Worm (Caenorhabditis elegans): ENCODE results near the gene F57B9.8.

Gene F57B9.8

ce11 chrIII:6955766-6956165, 20.6 kb upstream of the F57B9.8 start:
- no peak for TF ChIP-seq ets-7 (tag; optimal IDR thresholded peaks at IDR 0.05)
- TF ChIP-seq hmg-4 (GFP tag; optimal IDR thresholded peaks at IDR 0.05): no peak
- TF ChIP-seq ama-1 (optimal IDR thresholded peaks at IDR 0.05): no peak
- TF ChIP-seq sea-1 (GFP tag; conservative IDR thresholded peaks at IDR 0.05): no peak
- no peak for TF ChIP-seq ceh-36 (tag; optimal IDR thresholded peaks at IDR 0.05)
- TF ChIP-seq pes-1 (GFP tag; IDR thresholded peaks at IDR 0.05): no peak
- no peak for TF ChIP-seq hnd-1 (tag; optimal IDR thresholded peaks at IDR 0.05)
- TF ChIP-seq tbx-37 (GFP tag; conservative IDR thresholded peaks at IDR 0.05): no peak
- TF ChIP-seq B0310.2 (tag; optimal IDR thresholded peaks at IDR 0.05): no peak
- no peak for TF ChIP-seq hmbx-1 (tag; optimal IDR thresholded peaks at IDR 0.05)
- TF ChIP-seq flt-1 (GFP tag; IDR thresholded peaks at IDR 0.05): no peak
- TF ChIP-seq tra-4 (tag; optimal IDR thresholded peaks at IDR 0.05): no peak
- no peak for TF ChIP-seq ceh-13 (GFP tag; optimal IDR thresholded peaks at IDR 0.05)
- no peak for TF ChIP-seq scrt-1 (GFP tag; IDR thresholded peaks at IDR 0.05)
- TF ChIP-seq aly-1 (tag; optimal IDR thresholded peaks at IDR 0.05): no peak
- TF ChIP-seq F13C5.2 (tag; optimal IDR thresholded peaks at IDR 0.05): no peak
- TF ChIP-seq tbx-11 (GFP tag; IDR thresholded peaks at IDR 0.05): no peak

ce11 chrIII:6953978-6954377, 18.9 kb upstream of the F57B9.8 start:
- no peak for TF ChIP-seq B0310.2 (tag; optimal IDR thresholded peaks at IDR 0.05)
- TF ChIP-seq tra-4 (tag; optimal IDR thresholded peaks at IDR 0.05): no peak
- no peak for TF ChIP-seq pes-1 (GFP tag; IDR thresholded peaks at IDR 0.05)
- TF ChIP-seq ceh-13 (GFP tag; optimal IDR thresholded peaks at IDR 0.05): no peak
- no peak for TF ChIP-seq aly-1 (tag; optimal IDR thresholded peaks at IDR 0.05)
- no peak for TF ChIP-seq hmbx-1 (tag; optimal IDR thresholded peaks at IDR 0.05)
- TF ChIP-seq tbx-11 (GFP tag; IDR thresholded peaks at IDR 0.05): no peak
- TF ChIP-seq hnd-1 (tag; optimal IDR thresholded peaks at IDR 0.05): no peak
- no peak for TF ChIP-seq hmg-4 (GFP tag; optimal IDR thresholded peaks at IDR 0.05)

ce11 chrIII:6953373-6953772, 18.3 kb upstream of the F57B9.8 start:
- TF ChIP-seq flt-1 (GFP tag; IDR thresholded peaks at IDR 0.05): no peak
- no peak for TF ChIP-seq scrt-1 (GFP tag; IDR thresholded peaks at IDR 0.05)
- TF ChIP-seq sea-1 (GFP tag; conservative IDR thresholded peaks at IDR 0.05): no peak
- TF ChIP-seq tbx-11 (GFP tag; IDR thresholded peaks at IDR 0.05): no peak
- TF ChIP-seq hnd-1 (tag; optimal IDR thresholded peaks at IDR 0.05): no peak
- TF ChIP-seq tbx-37 (GFP tag; conservative IDR thresholded peaks at IDR 0.05): no peak
- TF ChIP-seq pes-1 (GFP tag; IDR thresholded peaks at IDR 0.05): no peak
- TF ChIP-seq hmg-4 (GFP tag; optimal IDR thresholded peaks at IDR 0.05): no peak
- TF ChIP-seq aly-1 (tag; optimal IDR thresholded peaks at IDR 0.05): no peak
- no peak for TF ChIP-seq B0310.2 (tag; optimal IDR thresholded peaks at IDR 0.05)
- TF ChIP-seq F13C5.2 (tag; optimal IDR thresholded peaks at IDR 0.05): no peak
- no peak for TF ChIP-seq ama-1 (optimal IDR thresholded peaks at IDR 0.05)

- TF ChIP-seq hmbx-1 (tag; optimal IDR thresholded peaks at IDR 0.05) (no peak), ets-7 (tag; optimal IDR thresholded peaks at IDR 0.05) (no peak), ceh-13 (GFP tag; optimal IDR thresholded peaks at IDR 0.05) (no peak), F13C5.2 (tag; optimal IDR thresholded peaks at IDR 0.05) (no peak)
Measured at ce11 chrIII:6951435-6951834, 16.3 kb upstream of the F57B9.8 start.

- no peak for TF ChIP-seq aly-1 (tag; optimal IDR thresholded peaks at IDR 0.05)
- no peak for TF ChIP-seq F13C5.2 (tag; optimal IDR thresholded peaks at IDR 0.05)
- no peak for TF ChIP-seq hmg-4 (GFP tag; optimal IDR thresholded peaks at IDR 0.05)
- TF ChIP-seq ets-7 (tag; optimal IDR thresholded peaks at IDR 0.05): no peak
- no peak for TF ChIP-seq pes-1 (GFP tag; IDR thresholded peaks at IDR 0.05)
Measured at ce11 chrIII:6947896-6948295, 12.8 kb upstream of the F57B9.8 start.

- TF ChIP-seq B0310.2 (tag; optimal IDR thresholded peaks at IDR 0.05) (no peak), hmbx-1 (tag; optimal IDR thresholded peaks at IDR 0.05) (no peak), ama-1 (optimal IDR thresholded peaks at IDR 0.05) (no peak), aly-1 (tag; optimal IDR thresholded peaks at IDR 0.05) (no peak), pes-1 (GFP tag; IDR thresholded peaks at IDR 0.05) (no peak)
Measured at ce11 chrIII:6946382-6946781, 11.3 kb upstream of the F57B9.8 start, which contains the start of gene let-711. let-711 (plus strand) TSS chrIII:6946718.

ce11 chrIII:6945747-6946146, 10.6 kb upstream of the F57B9.8 start, which contains the start of gene abu-13:
abu-13 (minus strand) TSS chrIII:6945898.
- TF ChIP-seq ceh-13 (GFP tag; optimal IDR thresholded peaks at IDR 0.05) (no peak), ama-1 (optimal IDR thresholded peaks at IDR 0.05) (no peak), aly-1 (tag; optimal IDR thresholded peaks at IDR 0.05) (no peak), B0310.2 (tag; optimal IDR thresholded peaks at IDR 0.05) (no peak), sea-1 (GFP tag; conservative IDR thresholded peaks at IDR 0.05) (no peak), pes-1 (GFP tag; IDR thresholded peaks at IDR 0.05) (no peak), ceh-36 (tag; optimal IDR thresholded peaks at IDR 0.05) (no peak), tbx-37 (GFP tag; conservative IDR thresholded peaks at IDR 0.05) (no peak), tra-4 (tag; optimal IDR thresholded peaks at IDR 0.05) (no peak), F13C5.2 (tag; optimal IDR thresholded peaks at IDR 0.05) (no peak), hnd-1 (tag; optimal IDR thresholded peaks at IDR 0.05) (no peak), hmg-4 (GFP tag; optimal IDR thresholded peaks at IDR 0.05) (no peak), hmbx-1 (tag; optimal IDR thresholded peaks at IDR 0.05) (no peak), tbx-11 (GFP tag; IDR thresholded peaks at IDR 0.05) (no peak), scrt-1 (GFP tag; IDR thresholded peaks at IDR 0.05) (no peak), flt-1 (GFP tag; IDR thresholded peaks at IDR 0.05) (no peak), ets-7 (tag; optimal IDR thresholded peaks at IDR 0.05) (no peak)

- no peak for TF ChIP-seq hmg-4 (GFP tag; optimal IDR thresholded peaks at IDR 0.05)
- no peak for TF ChIP-seq flt-1 (GFP tag; IDR thresholded peaks at IDR 0.05)
- no peak for TF ChIP-seq tbx-37 (GFP tag; conservative IDR thresholded peaks at IDR 0.05)
- no peak for TF ChIP-seq scrt-1 (GFP tag; IDR thresholded peaks at IDR 0.05)
- no peak for TF ChIP-seq hnd-1 (tag; optimal IDR thresholded peaks at IDR 0.05)
- TF ChIP-seq sea-1 (GFP tag; conservative IDR thresholded peaks at IDR 0.05): no peak
- no peak for TF ChIP-seq ama-1 (optimal IDR thresholded peaks at IDR 0.05)
- TF ChIP-seq tbx-11 (GFP tag; IDR thresholded peaks at IDR 0.05): no peak
- TF ChIP-seq ets-7 (tag; optimal IDR thresholded peaks at IDR 0.05): no peak
- no peak for TF ChIP-seq B0310.2 (tag; optimal IDR thresholded peaks at IDR 0.05)
- no peak for TF ChIP-seq F13C5.2 (tag; optimal IDR thresholded peaks at IDR 0.05)
- TF ChIP-seq ceh-36 (tag; optimal IDR thresholded peaks at IDR 0.05): no peak
- no peak for TF ChIP-seq tra-4 (tag; optimal IDR thresholded peaks at IDR 0.05)
- no peak for TF ChIP-seq pes-1 (GFP tag; IDR thresholded peaks at IDR 0.05)
- no peak for TF ChIP-seq ceh-13 (GFP tag; optimal IDR thresholded peaks at IDR 0.05)
- TF ChIP-seq hmbx-1 (tag; optimal IDR thresholded peaks at IDR 0.05): no peak
- no peak for TF ChIP-seq aly-1 (tag; optimal IDR thresholded peaks at IDR 0.05)
Measured at ce11 chrIII:6945319-6945718, 10.2 kb upstream of the F57B9.8 start.
